Worm (Caenorhabditis elegans) whole organism, L4/young adult: ENCODE results near the gene Y17G7B.22.
A peak's percentile ranks its signal among the peaks of the same experiment; 100 is the strongest.

Experiments used
- W03F9.2 ChIP-seq: fragments of 150-350 bp; optimal IDR thresholded peaks from 2 replicates; lab custom pipeline; 2014; ENCODE audit warnings: missing biosample characterization, missing genetic modification characterization
- dao-5 ChIP-seq: sonication (generic microtip); optimal IDR thresholded peaks from 2 replicates; lab custom pipeline; 2016; ENCODE audit warnings: missing genotype, missing genetic modification characterization, moderate library complexity, missing compliant biosample characterization

DNA sequence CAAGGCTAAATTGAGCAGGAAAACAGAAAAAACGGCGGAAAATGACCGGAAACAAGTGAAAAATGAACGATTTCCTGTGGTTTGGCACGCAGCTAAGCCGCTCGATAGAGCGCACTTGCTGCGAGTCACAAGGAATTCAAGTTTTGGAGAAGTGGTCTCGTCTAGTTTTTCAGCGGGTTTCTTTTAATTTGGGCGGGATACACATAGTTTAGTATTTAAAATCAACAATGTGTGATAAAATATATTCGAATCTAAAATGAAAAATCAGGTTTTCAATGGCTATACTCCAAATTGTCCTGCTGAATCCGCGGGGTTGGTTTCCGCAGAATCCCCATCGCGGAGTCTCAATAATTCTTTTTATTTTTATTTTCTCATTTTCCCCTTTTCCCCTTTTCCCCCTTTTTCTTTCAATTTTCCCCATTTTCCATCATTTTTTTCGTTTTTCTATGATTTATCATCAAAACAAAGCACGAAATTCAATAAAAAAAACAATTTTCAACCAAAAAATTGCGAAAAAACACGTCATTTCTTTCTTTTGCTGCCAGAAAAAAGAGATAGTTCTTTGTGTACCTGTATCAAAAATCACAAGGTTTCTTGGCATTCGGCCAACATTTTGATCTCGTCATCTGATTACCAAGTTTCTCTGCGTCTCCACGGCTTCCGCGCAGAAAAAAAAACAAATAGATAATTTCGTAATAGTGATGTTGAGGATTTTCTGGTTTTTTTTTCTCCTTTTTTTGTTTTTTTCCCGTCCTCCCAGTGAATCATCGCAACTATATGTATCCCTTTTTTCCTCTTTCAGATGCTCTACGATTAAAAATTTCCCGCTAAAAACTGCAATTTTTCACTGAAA is 25.5 kb upstream of the Y17G7B.22 start, which contains the start of gene ippk-1:
- TF ChIP-seq W03F9.2 (tag; lab: Kevin White, UChicago) (peak; percentile 16), dao-5 (tag; lab: Kevin White, UChicago) (no peak)
